Fruit fly (Drosophila melanogaster) whole organism, wandering third instar larva: Measurements from ENCODE around the gene Rpt5.

ENCODE experiments used
- Myc ChIP-seq: fragments of >200 bp; optimal IDR thresholded peaks from 2 replicates; lab custom pipeline; 2017
- br ChIP-seq: fragments of 200-800 bp; sonication (Bioruptor generic); optimal IDR thresholded peaks from 2 replicates; lab custom pipeline; 2016; ENCODE audit warnings: missing biosample characterization, missing genetic modification characterization
- dmrt93B ChIP-seq: fragments of 200-800 bp; sonication (Bioruptor generic); optimal IDR thresholded peaks from 2 replicates; lab custom pipeline; 2018; ENCODE audit warnings: missing biosample characterization, mild to moderate bottlenecking, missing genetic modification characterization
- foxo ChIP-seq, 2 experiments: fragments of 200-800 bp; sonication (Bioruptor generic); optimal IDR thresholded peaks; 2 replicates in 1 of 2; 3 replicates in 1 of 2; lab custom pipeline; 2016 to 2017; ENCODE audit warnings: missing biosample characterization in 2 of 2, missing genetic modification characterization in 2 of 2
- h ChIP-seq: fragments of 200-800 bp; sonication (Bioruptor generic); optimal IDR thresholded peaks from 3 replicates; lab custom pipeline; 2016; ENCODE audit warnings: missing biosample characterization, mild to moderate bottlenecking, missing genetic modification characterization
- pan ChIP-seq: fragments of >200 bp; optimal IDR thresholded peaks from 2 replicates; lab custom pipeline; 2017
- rgr ChIP-seq: fragments of 200-800 bp; sonication (Bioruptor generic); optimal IDR thresholded peaks from 3 replicates; lab custom pipeline; 2016; ENCODE audit warnings: missing biosample characterization, mild to moderate bottlenecking, missing genetic modification characterization
- usp ChIP-seq: fragments of >200 bp; optimal IDR thresholded peaks from 2 replicates; lab custom pipeline; 2017; ENCODE audit warnings: missing biosample characterization, missing genetic modification characterization

DNA sequence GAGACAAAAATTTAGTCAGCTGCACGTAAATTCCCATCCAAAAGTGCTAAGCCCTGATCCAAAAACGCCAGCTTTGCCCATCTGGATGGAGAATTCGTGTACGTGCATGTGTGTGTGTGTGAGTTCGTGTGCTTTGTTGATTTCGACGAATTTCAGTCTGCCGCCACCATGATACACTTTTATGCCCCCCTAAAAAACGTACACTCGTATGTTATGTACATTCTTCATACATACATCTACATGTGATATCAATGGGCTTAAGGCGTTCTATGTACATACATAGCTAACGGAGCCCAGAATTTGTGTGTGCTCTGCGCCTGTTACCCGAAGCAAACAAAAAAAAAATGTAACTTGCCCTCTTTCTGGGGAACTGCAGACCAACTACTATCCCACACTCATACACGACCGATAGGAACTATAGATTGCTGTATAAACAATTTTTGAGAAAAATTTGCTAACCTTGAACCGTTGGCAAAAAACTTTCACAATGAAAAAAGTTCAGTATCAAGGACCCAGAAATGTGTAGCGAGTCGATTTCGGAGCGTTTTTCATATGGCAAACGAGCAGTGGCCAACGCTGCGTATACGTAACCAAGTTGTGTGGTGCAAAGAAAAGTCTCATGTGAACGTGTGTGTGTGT lies 26.8 kb upstream of the Rpt5 start:
- peak; percentile 42 for TF ChIP-seq br
- TF ChIP-seq usp (GFP tag; lab: Kevin White, UChicago) = no peak
- no peak for TF ChIP-seq dmrt93B (GFP tag; lab: Kevin White, UChicago)
- TF ChIP-seq h (GFP tag; lab: Kevin White, UChicago) = peak; percentile 62
- no peak for TF ChIP-seq Myc (lab: Kevin White, UChicago)
- no peak for TF ChIP-seq foxo (GFP tag; optimal IDR thresholded peaks at IDR 0.05; lab: Kevin White, UChicago)
- no peak for TF ChIP-seq pan (lab: Kevin White, UChicago)
- no peak for TF ChIP-seq rgr (GFP tag; lab: Kevin White, UChicago)
